Fruit fly (Drosophila melanogaster): ENCODE data around the gene CG33271.

Gene CG33271

dm6 chr3L:11533704-11534319, 43.5 kb downstream of the CG33271 start (continued):
- TF ChIP-seq tgo (GFP tag; IDR thresholded peaks at IDR 0.05) (peak; percentile 44; the same call in 2 of the 3 replicates), CG17829 (tag; optimal IDR thresholded peaks at IDR 0.05) (no peak), CG17186 (GFP tag; optimal IDR thresholded peaks at IDR 0.05) (no peak), NFAT (GFP tag; IDR thresholded peaks at IDR 0.05) (peak; percentile 4; the same call in 1 of the 2 replicates), usp (GFP tag; optimal IDR thresholded peaks at IDR 0.05) (no peak), sens (GFP tag) (peak; percentile 60), onecut (GFP tag; IDR thresholded peaks at IDR 0.05) (no peak), bsh (GFP tag; optimal IDR thresholded peaks at IDR 0.05) (peak in 1 of 2 experiments; percentile 1), CG8924 (tag; optimal IDR thresholded peaks at IDR 0.05) (peak; percentile 63), sens-2 (GFP tag; IDR thresholded peaks at IDR 0.05) (no peak), HmgD (GFP tag; optimal IDR thresholded peaks at IDR 0.05) (no peak), cwo (GFP tag; optimal IDR thresholded peaks at IDR 0.05) (peak; percentile 60), crol (GFP tag; IDR thresholded peaks at IDR 0.05) (no peak), kah (GFP tag; optimal IDR thresholded peaks at IDR 0.05) (no peak), dm (GFP tag; optimal IDR thresholded peaks at IDR 0.05) (peak; percentile 5), vfl (GFP tag; optimal IDR thresholded peaks at IDR 0.05) (peak; percentile 2), CG12769 (tag; optimal IDR thresholded peaks at IDR 0.05) (peak; percentile 33), CG13775 (GFP tag; optimal IDR thresholded peaks at IDR 0.05) (peak; percentile 9), slp2 (GFP tag; optimal IDR thresholded peaks at IDR 0.05) (peak; percentile 8), tna (GFP tag; IDR thresholded peaks at IDR 0.05; ENCODE audit: partially characterized antibody) (no peak), Ada2b (GFP tag; IDR thresholded peaks at IDR 0.05) (no peak), grau (tag; optimal IDR thresholded peaks at IDR 0.05) (peak; percentile 68), Dref (GFP tag; IDR thresholded peaks at IDR 0.05) (no peak), pros (GFP tag; optimal IDR thresholded peaks at IDR 0.05) (no peak), CG9609 (GFP tag; optimal IDR thresholded peaks at IDR 0.05) (no peak), CG12104 (GFP tag; optimal IDR thresholded peaks at IDR 0.05) (peak; percentile 53), z (GFP tag; IDR thresholded peaks at IDR 0.05) (no peak), gce (GFP tag; IDR thresholded peaks at IDR 0.05) (no peak), az2 (GFP tag; optimal IDR thresholded peaks at IDR 0.05) (peak; percentile 8), bowl (GFP tag; IDR thresholded peaks at IDR 0.05) (0 out of 2 replicates have a peak, but pooled peaks have one; percentile 31), ttk (GFP tag; IDR thresholded peaks at IDR 0.05) (peak; percentile 36; the same call in 1 of the 2 replicates), gro (GFP tag; optimal IDR thresholded peaks at IDR 0.05) (peak; percentile 10), CG8478 (optimal IDR thresholded peaks at IDR 0.05) (no peak), fru (optimal IDR thresholded peaks at IDR 0.05) (no peak), E2f2 (GFP tag; IDR thresholded peaks at IDR 0.05) (no peak), CG6791 (GFP tag; IDR thresholded peaks at IDR 0.05; ENCODE audit: partially characterized antibody) (no peak), rib (GFP tag; IDR thresholded peaks at IDR 0.05) (no peak), phol (tag; optimal IDR thresholded peaks at IDR 0.05) (peak; percentile 19), lola (GFP tag; optimal IDR thresholded peaks at IDR 0.05) (no peak), eyg (GFP tag; optimal IDR thresholded peaks at IDR 0.05) (no peak), CG33213 (GFP tag; optimal IDR thresholded peaks at IDR 0.05) (no peak), CG7928 (GFP tag; optimal IDR thresholded peaks at IDR 0.05) (peak; percentile 26), wek (GFP tag; optimal IDR thresholded peaks at IDR 0.05) (no peak), Lim3 (GFP tag; IDR thresholded peaks at IDR 0.05) (no peak), CG11398 (GFP tag; optimal IDR thresholded peaks at IDR 0.05) (no peak), CG34422 (GFP tag; IDR thresholded peaks at IDR 0.05) (0 out of 3 replicates have a peak, but pooled peaks have one; percentile 37), CG1792 (GFP tag; optimal IDR thresholded peaks at IDR 0.05) (no peak), ara (GFP tag; IDR thresholded peaks at IDR 0.05) (no peak), pita (GFP tag; optimal IDR thresholded peaks at IDR 0.05) (no peak), CG4282 (GFP tag; optimal IDR thresholded peaks at IDR 0.05) (no peak), CG12744 (GFP tag; optimal IDR thresholded peaks at IDR 0.05) (no peak), NC2α (GFP tag; optimal IDR thresholded peaks at IDR 0.05) (peak; percentile 11)

Data from whole organism, embryonic.